Fruit fly (Drosophila melanogaster): Measurements from ENCODE around the gene CG13875.

dm6 chr3L:174501-174900 lies 5.2 kb upstream of the CG13875 start:
- TF ChIP-seq nerfin-2 (GFP tag; IDR thresholded peaks at IDR 0.05; ENCODE audit: partially characterized antibody) (peak; percentile 85), bsh (GFP tag; optimal IDR thresholded peaks at IDR 0.05) (no peak), trem (tag; optimal IDR thresholded peaks at IDR 0.05) (peak; percentile 67), crp (GFP tag; optimal IDR thresholded peaks at IDR 0.05) (no peak), Aef1 (GFP tag; IDR thresholded peaks at IDR 0.05) (no peak), Optix (GFP tag; IDR thresholded peaks at IDR 0.05) (no peak), CG17186 (GFP tag; optimal IDR thresholded peaks at IDR 0.05) (no peak), nerfin-1 (tag; optimal IDR thresholded peaks at IDR 0.05) (no peak), wek (GFP tag; optimal IDR thresholded peaks at IDR 0.05) (no peak), CG14965 (GFP tag; optimal IDR thresholded peaks at IDR 0.05; ENCODE audit: borderline replicate concordance) (no peak), CG6254 (GFP tag; optimal IDR thresholded peaks at IDR 0.05) (no peak)

Measured in whole organism, embryonic.